Fruit fly (Drosophila melanogaster) whole organism, prepupa: ENCODE measurements around the gene Sse.

Experiments
- CG6808 ChIP-seq: fragments of 200-800 bp; sonication (Bioruptor generic); optimal IDR thresholded peaks from 3 replicates; lab custom pipeline; 2017; ENCODE audit warnings: missing biosample characterization, missing genetic modification characterization, mild to moderate bottlenecking, moderate library complexity, missing genetic modification reagents
- CG6854 ChIP-seq: fragments of 200-800 bp; sonication (Bioruptor generic); optimal IDR thresholded peaks from 2 replicates; lab custom pipeline; 2017; ENCODE audit warnings: missing biosample characterization, mild to moderate bottlenecking, missing genetic modification characterization
- Hr39 ChIP-seq: fragments of 200-800 bp; sonication (Bioruptor generic); optimal IDR thresholded peaks from 2 replicates; lab custom pipeline; 2016; ENCODE audit warnings: missing biosample characterization, missing genetic modification characterization
- Lpt ChIP-seq: fragments of 200-800 bp; sonication (Bioruptor generic); optimal IDR thresholded peaks from 3 replicates; lab custom pipeline; 2016; ENCODE audit warnings: missing biosample characterization, missing genetic modification characterization
- eg ChIP-seq: fragments of 200-800 bp; sonication (Bioruptor generic); IDR thresholded peaks from 3 replicates; pipeline ENCODE4 v1.3.6; 2022; ENCODE audit warnings: missing biosample characterization, missing genetic modification characterization
- fd85E ChIP-seq: fragments of 200-800 bp; sonication (Bioruptor generic); optimal IDR thresholded peaks from 3 replicates; lab custom pipeline; 2016; ENCODE audit warnings: missing biosample characterization, missing genetic modification characterization
- spab ChIP-seq: fragments of 200-800 bp; sonication (Bioruptor generic); optimal IDR thresholded peaks from 2 replicates; lab custom pipeline; 2017; ENCODE audit warnings: missing biosample characterization, mild to moderate bottlenecking, missing genetic modification characterization, missing genetic modification reagents

dm6 chr3L:5631917-5632316 lies 30.1 kb downstream of the Sse start:
- TF ChIP-seq eg: no peak
- TF ChIP-seq CG6808 (GFP tag; lab: Kevin White, UChicago): no peak
- TF ChIP-seq Lpt (GFP tag; lab: Kevin White, UChicago): no peak
- TF ChIP-seq Hr39 (GFP tag; lab: Kevin White, UChicago): no peak
- no peak for TF ChIP-seq fd85E (GFP tag; lab: Kevin White, UChicago)
- TF ChIP-seq spab: no peak
- TF ChIP-seq CG6854 (GFP tag; lab: Kevin White, UChicago): no peak
